Comparison of ENCODE assay signal across 6 worm cellular contexts in the genomic region with DNA sequence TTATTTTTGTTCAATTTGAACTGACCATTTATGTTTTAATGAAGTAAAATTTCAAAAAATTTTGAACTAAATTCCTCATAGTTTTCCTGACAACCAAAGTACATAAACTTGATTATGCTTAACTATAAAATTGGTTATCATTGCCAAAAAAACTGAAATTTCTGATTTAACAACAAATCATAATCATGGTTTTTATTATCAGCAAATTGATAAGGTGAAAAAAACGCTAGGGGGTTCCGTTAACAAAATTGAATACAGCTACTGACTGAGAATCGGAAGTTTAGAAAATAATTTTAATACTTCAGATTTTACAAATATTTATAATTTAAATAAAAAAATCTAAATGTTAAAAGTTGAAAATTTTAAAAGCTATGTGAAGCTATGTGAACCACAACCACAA.
TF ChIP-seq lines count a peak whose summit lies in the region.

No protein-coding gene starts in this region.

TF ChIP-seq in whole organism, L1 larva, 84 proteins besides CTCF, POLR2A, EP300 and RAD21:
- TF ChIP-seq mdl-1 (tag; optimal IDR thresholded peaks at IDR 0.05; lab: Kevin White, UChicago) (no peak), elt-2 (tag; optimal IDR thresholded peaks at IDR 0.05; lab: Kevin White, UChicago) (peak; percentile 56)
TF ChIP-seq in whole organism, L1 larva: peak in this region for 1.

TF ChIP-seq in whole organism, L2 larva, 48 proteins besides CTCF, POLR2A, EP300 and RAD21:
- TF ChIP-seq gmeb-1 (tag; optimal IDR thresholded peaks at IDR 0.05; lab: Kevin White, UChicago) (no peak), fos-1 (tag; optimal IDR thresholded peaks at IDR 0.05; lab: Kevin White, UChicago) (peak; percentile 25), elt-1 (tag; optimal IDR thresholded peaks at IDR 0.05; lab: Kevin White, UChicago) (no peak)

TF ChIP-seq in whole organism, L3 larva, 47 proteins besides CTCF, POLR2A, EP300 and RAD21:
- TF ChIP-seq pha-4 (tag; optimal IDR thresholded peaks at IDR 0.05; lab: Kevin White, UChicago) (peak; percentile 14), zag-1 (tag; optimal IDR thresholded peaks at IDR 0.05; lab: Kevin White, UChicago) (no peak), elt-2 (tag; optimal IDR thresholded peaks at IDR 0.05; lab: Kevin White, UChicago) (peak; percentile 64)
TF ChIP-seq in whole organism, L3 larva: peak in this region for 2.

TF ChIP-seq in whole organism, L4 larva, 104 proteins besides CTCF, POLR2A, EP300 and RAD21:
- TF ChIP-seq daf-16 (GFP tag; optimal IDR thresholded peaks at IDR 0.05; lab: Kevin White, UChicago) (no peak), daf-16 (tag; optimal IDR thresholded peaks at IDR 0.05; lab: Kevin White, UChicago) (peak; percentile 42), T20F7.1 (GFP tag; optimal IDR thresholded peaks at IDR 0.05; lab: Kevin White, UChicago) (no peak), aly-2 (tag; optimal IDR thresholded peaks at IDR 0.05; lab: Kevin White, UChicago) (no peak), D1046.2 (GFP tag; IDR thresholded peaks at IDR 0.05; lab: Robert Waterston, UW) (no peak), nhr-28 (tag; optimal IDR thresholded peaks at IDR 0.05; lab: Kevin White, UChicago) (peak; percentile 32), spr-1 (tag; optimal IDR thresholded peaks at IDR 0.05; lab: Kevin White, UChicago) (no peak), pqm-1 (tag; optimal IDR thresholded peaks at IDR 0.05; lab: Kevin White, UChicago) (peak; percentile 54)

TF ChIP-seq in whole organism, late embryonic, 69 proteins besides CTCF, POLR2A, EP300 and RAD21:
- TF ChIP-seq elt-2 (tag; optimal IDR thresholded peaks at IDR 0.05; lab: Kevin White, UChicago) (peak; percentile 41), gmeb-2 (tag; optimal IDR thresholded peaks at IDR 0.05; lab: Kevin White, UChicago) (no peak), hlh-8 (tag; optimal IDR thresholded peaks at IDR 0.05; lab: Kevin White, UChicago) (no peak), npax-4 (tag; optimal IDR thresholded peaks at IDR 0.05; lab: Kevin White, UChicago) (no peak), ceh-34 (tag; optimal IDR thresholded peaks at IDR 0.05; lab: Kevin White, UChicago) (no peak), lim-6 (tag; optimal IDR thresholded peaks at IDR 0.05; lab: Kevin White, UChicago) (no peak), lin-11 (tag; optimal IDR thresholded peaks at IDR 0.05; lab: Kevin White, UChicago) (no peak)

TF ChIP-seq in whole organism, young adult, 124 proteins besides CTCF, POLR2A, EP300 and RAD21:
- TF ChIP-seq zfh-2 (GFP tag; conservative IDR thresholded peaks at IDR 0.05; lab: Robert Waterston, UW), result no peak
- peak; percentile 8 for TF ChIP-seq nhr-80 (tag; optimal IDR thresholded peaks at IDR 0.05; lab: Kevin White, UChicago)
TF ChIP-seq in whole organism, young adult: peak in this region for 1.
